Worm (Caenorhabditis elegans) whole organism, young adult: ENCODE data around the gene nck-1.

Experiments used
- B0336.3 ChIP-seq: fragments of 200-800 bp; sonication (Bioruptor generic); IDR thresholded peaks from 2 replicates; pipeline ENCODE4 v1.3.6; 2022; ENCODE audit warnings: missing genetic modification characterization, missing compliant biosample characterization
- F10E7.11 ChIP-seq: sonication (generic microtip); optimal IDR thresholded peaks from 2 replicates; lab custom pipeline; 2017; ENCODE audit warnings: mild to moderate bottlenecking, missing genetic modification characterization, moderate library complexity, missing compliant biosample characterization
- Y53G8AR.9 ChIP-seq: fragments of 200-800 bp; sonication (Bioruptor generic); conservative IDR thresholded peaks from 2 replicates; pipeline ENCODE4 v1.3.6; 2022; ENCODE audit warnings: missing genetic modification reagents, missing genetic modification characterization, missing compliant biosample characterization
- Y56A3A.18 ChIP-seq: fragments of 200-800 bp; sonication (Bioruptor generic); IDR thresholded peaks from 2 replicates; pipeline ENCODE4 v1.3.6; 2022; ENCODE audit warnings: missing genetic modification reagents, missing genetic modification characterization, missing compliant biosample characterization
- Y67H2A.10 ChIP-seq: fragments of 200-800 bp; sonication (Bioruptor generic); conservative IDR thresholded peaks from 2 replicates; pipeline ENCODE4 v1.3.6; 2022; ENCODE audit warnings: missing genetic modification reagents, missing genetic modification characterization, missing compliant biosample characterization
- Y79H2A.3 ChIP-seq: fragments of 200-800 bp; sonication (Bioruptor generic); conservative IDR thresholded peaks from 2 replicates; pipeline ENCODE4 v1.3.6; 2022; ENCODE audit warnings: missing genetic modification reagents, missing genetic modification characterization, missing compliant biosample characterization
- ama-1 ChIP-seq, 3 experiments: fragments of 150-350 bp in 1 of 3; sonication (generic microtip) in 2 of 3; optimal IDR thresholded peaks; 2 replicates each; lab custom pipeline; 2014 to 2018; ENCODE audit warnings: missing biosample characterization in 2 of 3, missing genetic modification characterization in 2 of 3, missing genetic modification reagents in 2 of 3
- atf-7 ChIP-seq: sonication (generic microtip); optimal IDR thresholded peaks from 2 replicates; lab custom pipeline; 2017; ENCODE audit warnings: mild to moderate bottlenecking, missing genetic modification characterization, missing compliant biosample characterization
- athp-1 ChIP-seq: sonication (generic microtip); optimal IDR thresholded peaks from 2 replicates; lab custom pipeline; 2017; ENCODE audit warnings: mild to moderate bottlenecking, missing genetic modification characterization, missing compliant biosample characterization
- attf-6 ChIP-seq: fragments of 200-800 bp; sonication (Bioruptor generic); IDR thresholded peaks from 2 replicates; pipeline ENCODE4 v1.3.6; 2022; ENCODE audit warnings: missing genetic modification reagents, missing genetic modification characterization, missing compliant biosample characterization
- cebp-1 ChIP-seq, 2 experiments: fragments of 200-800 bp in 1 of 2; sonication (Bioruptor generic) in 1 of 2; sonication (generic microtip) in 1 of 2; IDR thresholded peaks in 1 of 2; optimal IDR thresholded peaks in 1 of 2; 2 replicates each; pipeline versions ENCODE4 v1.3.6 to Lab custom; 2017 to 2022; ENCODE audit warnings: missing compliant biosample characterization in 2 of 2, missing genetic modification characterization in 2 of 2, mild to moderate bottlenecking in 1 of 2, missing genetic modification reagents in 1 of 2, moderate library complexity in 1 of 2
- cebp-2 ChIP-seq: fragments of 200-800 bp; sonication (Bioruptor generic); IDR thresholded peaks from 2 replicates; pipeline ENCODE4 v1.3.6; 2022; ENCODE audit warnings: missing genetic modification characterization, missing compliant biosample characterization
- ceh-100 ChIP-seq: fragments of 200-800 bp; sonication (Bioruptor generic); IDR thresholded peaks from 2 replicates; pipeline ENCODE4 v1.3.6; 2022; ENCODE audit warnings: missing genetic modification reagents, missing genetic modification characterization, missing compliant biosample characterization
- ceh-40 ChIP-seq: fragments of 200-800 bp; sonication (Bioruptor generic); IDR thresholded peaks from 2 replicates; pipeline ENCODE4 v1.3.6; 2022; ENCODE audit warnings: missing genetic modification characterization, missing compliant biosample characterization
- egl-44 ChIP-seq: fragments of 200-800 bp; sonication (Bioruptor generic); IDR thresholded peaks from 2 replicates; pipeline ENCODE4 v1.3.6; 2022; ENCODE audit warnings: missing genetic modification reagents, missing genetic modification characterization, missing compliant biosample characterization
- him-1 ChIP-seq: sonication (generic microtip); optimal IDR thresholded peaks from 2 replicates; lab custom pipeline; 2016; ENCODE audit warnings: missing genotype, missing genetic modification reagents, missing genetic modification characterization, missing compliant biosample characterization
- hlh-26 ChIP-seq: fragments of 200-800 bp; sonication (Bioruptor generic); conservative IDR thresholded peaks from 2 replicates; pipeline ENCODE4 v1.3.6; 2022; ENCODE audit warnings: missing genetic modification reagents, missing genetic modification characterization, missing compliant biosample characterization
- hrde-1 ChIP-seq: sonication (generic microtip); optimal IDR thresholded peaks from 2 replicates; lab custom pipeline; 2016; ENCODE audit warnings: missing genetic modification characterization, mild to moderate bottlenecking, missing compliant biosample characterization, moderate library complexity, missing genotype, missing genetic modification reagents, borderline replicate concordance
- let-526 ChIP-seq: fragments of 200-800 bp; sonication (Bioruptor generic); IDR thresholded peaks from 2 replicates; pipeline ENCODE4 v1.3.6; 2022; ENCODE audit warnings: missing genetic modification reagents, missing genetic modification characterization, missing compliant biosample characterization
- lin-35 ChIP-seq, 3 experiments: fragments of 150-350 bp in 2 of 3; sonication (generic microtip) in 1 of 3; optimal IDR thresholded peaks; 2 replicates each; lab custom pipeline; 2014 to 2018; ENCODE audit warnings: missing biosample characterization in 3 of 3, missing genetic modification characterization in 3 of 3, missing genetic modification reagents in 3 of 3
- lir-1 ChIP-seq: fragments of 200-800 bp; sonication (Bioruptor generic); conservative IDR thresholded peaks from 2 replicates; pipeline ENCODE4 v1.3.6; 2022; ENCODE audit warnings: missing genetic modification reagents, missing genetic modification characterization, missing compliant biosample characterization
- mel-28 ChIP-seq: sonication (generic microtip); optimal IDR thresholded peaks from 2 replicates; lab custom pipeline; 2016; ENCODE audit warnings: borderline replicate concordance, mild to moderate bottlenecking, missing genetic modification characterization, missing compliant biosample characterization
- nhr-179 ChIP-seq: sonication (generic microtip); optimal IDR thresholded peaks from 2 replicates; lab custom pipeline; 2016; ENCODE audit warnings: mild to moderate bottlenecking, missing genetic modification characterization, missing compliant biosample characterization
- nhr-27 ChIP-seq: fragments of 200-800 bp; sonication (Bioruptor generic); optimal IDR thresholded peaks from 2 replicates; lab custom pipeline; 2018; ENCODE audit warnings: mild to moderate bottlenecking, missing genetic modification characterization, moderate library complexity, missing compliant biosample characterization
- pbrm-1 ChIP-seq: fragments of 200-800 bp; sonication (Bioruptor generic); IDR thresholded peaks from 2 replicates; pipeline ENCODE4 v1.3.6; 2022; ENCODE audit warnings: missing genetic modification reagents, missing genetic modification characterization, missing compliant biosample characterization
- rcor-1 ChIP-seq: fragments of 200-800 bp; sonication (Bioruptor generic); IDR thresholded peaks from 2 replicates; pipeline ENCODE4 v1.3.6; 2022; ENCODE audit warnings: missing genetic modification reagents, missing genetic modification characterization, missing compliant biosample characterization
- snpc-1.1 ChIP-seq: sonication (generic microtip); optimal IDR thresholded peaks from 2 replicates; lab custom pipeline; 2017; ENCODE audit warnings: missing genetic modification characterization, mild to moderate bottlenecking, missing compliant biosample characterization, antibody characterized with exemption, moderate library complexity, missing genotype, missing genetic modification reagents; ENCODE audit not compliant: insufficient read depth
- tbp1 ChIP-seq: fragments of 200-800 bp; sonication (Bioruptor generic); optimal IDR thresholded peaks from 2 replicates; lab custom pipeline; 2018; ENCODE audit warnings: mild to moderate bottlenecking, missing genetic modification characterization, missing compliant biosample characterization
- zim-3 ChIP-seq: sonication (generic microtip); optimal IDR thresholded peaks from 2 replicates; lab custom pipeline; 2017; ENCODE audit warnings: mild to moderate bottlenecking, missing genetic modification characterization, moderate library complexity, missing compliant biosample characterization
- ztf-26 ChIP-seq: sonication (generic microtip); optimal IDR thresholded peaks from 2 replicates; lab custom pipeline; 2017; ENCODE audit warnings: missing genetic modification characterization, missing compliant biosample characterization

The nck-1 gene

DNA sequence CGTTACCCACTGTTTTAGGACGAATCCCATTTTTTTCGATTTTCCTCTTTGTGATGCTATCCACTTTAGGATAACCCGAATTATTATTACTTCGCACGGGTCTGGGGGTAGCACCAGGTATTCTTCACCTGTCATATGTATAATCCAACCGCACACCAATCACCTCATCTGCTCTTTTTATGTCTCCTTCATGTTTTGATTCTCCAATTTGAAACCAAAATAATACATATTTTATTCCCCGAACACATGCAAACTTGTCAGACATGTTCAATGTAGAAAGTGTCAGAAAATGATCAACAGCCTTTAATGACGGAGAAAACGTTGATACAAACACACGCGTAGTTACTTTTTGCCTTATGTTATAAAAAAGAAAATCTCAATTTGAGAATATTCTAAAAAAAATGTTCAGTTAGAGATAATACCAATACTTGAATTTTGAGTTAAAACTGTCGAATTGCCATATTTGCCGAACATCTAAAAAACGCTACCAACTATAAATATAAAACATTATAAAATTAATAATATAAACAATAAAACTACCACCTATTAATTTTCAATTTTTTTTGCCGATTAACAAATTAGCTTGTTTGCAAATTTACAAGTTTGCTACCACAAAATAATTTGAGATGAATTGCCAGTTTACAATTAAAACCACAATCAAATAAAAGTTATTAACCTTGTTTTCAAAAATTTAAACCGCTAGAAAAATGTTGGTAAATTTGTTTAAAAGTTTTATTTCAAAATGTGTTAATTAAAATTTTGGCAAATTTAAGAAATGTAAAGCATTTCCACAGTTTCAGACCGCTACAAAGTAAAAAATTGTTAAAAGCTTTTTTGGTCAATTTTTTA is 5.4 kb downstream of the nck-1 start (continued):
- TF ChIP-seq athp-1 (tag; lab: Kevin White, UChicago) (peak; percentile 75), hrde-1 (tag; lab: Kevin White, UChicago) (no peak), ztf-26 (tag; lab: Kevin White, UChicago) (no peak), hlh-26 (no peak), rcor-1 (no peak; the same call in 1 of the 2 replicates)

DNA sequence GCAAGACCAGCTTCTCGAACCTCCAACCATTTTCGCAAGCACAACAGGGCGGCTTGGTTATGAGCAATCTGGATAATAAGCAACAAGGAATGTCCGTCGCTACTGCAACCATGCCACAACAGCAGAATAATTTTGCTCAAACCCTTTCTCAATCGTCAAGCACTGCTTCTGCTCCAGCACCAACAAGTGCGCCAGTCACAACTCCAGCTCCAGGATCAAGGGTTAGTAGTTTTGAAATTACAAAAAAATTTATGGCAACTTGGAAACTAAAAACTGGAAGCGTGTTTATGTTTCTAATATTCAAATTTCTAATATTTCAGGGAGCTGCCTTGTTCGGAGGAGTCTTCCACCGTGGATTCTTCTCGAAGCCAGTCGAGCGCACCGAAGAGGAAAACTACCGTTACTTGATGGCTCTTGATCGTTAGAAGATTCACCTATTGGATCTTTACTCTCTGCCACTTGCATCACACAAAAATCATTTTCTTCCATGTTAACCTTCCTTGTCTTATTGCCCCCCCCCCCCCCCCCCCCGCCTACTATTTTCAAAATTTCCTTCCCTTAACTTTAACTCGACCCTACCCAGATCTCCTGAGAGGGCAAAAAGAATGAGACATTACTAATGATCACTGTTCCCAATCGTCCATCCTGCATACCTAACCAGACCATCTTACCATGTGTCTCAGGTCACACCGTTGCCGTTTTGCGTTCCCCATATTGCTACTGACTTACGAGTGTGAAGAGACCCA is 6.3 kb downstream of the nck-1 start:
- TF ChIP-seq ama-1 (optimal IDR thresholded peaks at IDR 0.05; lab: Kevin White, UChicago) (peak; percentile 71), ama-1 (GFP tag; optimal IDR thresholded peaks at IDR 0.05; lab: Kevin White, UChicago) (peak in 1 of 2 experiments; percentile 36), atf-7 (no peak), cebp-2 (no peak), mel-28 (no peak), pbrm-1 (GFP tag; lab: Robert Waterston, UW) (no peak), zim-3 (tag; lab: Kevin White, UChicago) (no peak), nhr-27 (tag; lab: Kevin White, UChicago) (no peak), F10E7.11 (tag; lab: Kevin White, UChicago) (no peak), snpc-1.1 (no peak), egl-44 (GFP tag; lab: Robert Waterston, UW) (no peak), him-1 (no peak), B0336.3 (GFP tag; lab: Robert Waterston, UW) (peak; percentile 4; the same call in 1 of the 2 replicates), Y56A3A.18 (no peak; the same call in 1 of the 2 replicates), Y53G8AR.9 (GFP tag; lab: Robert Waterston, UW) (peak; percentile 7; the same call in 1 of the 2 replicates), attf-6 (GFP tag; lab: Robert Waterston, UW) (no peak), Y67H2A.10 (GFP tag; lab: Robert Waterston, UW) (no peak), lin-35 (GFP tag; optimal IDR thresholded peaks at IDR 0.05; lab: Kevin White, UChicago) (peak in 1 of 3 experiments; percentile 8), ceh-100 (GFP tag; lab: Robert Waterston, UW) (peak; percentile 12; the same call in 1 of the 2 replicates)

DNA sequence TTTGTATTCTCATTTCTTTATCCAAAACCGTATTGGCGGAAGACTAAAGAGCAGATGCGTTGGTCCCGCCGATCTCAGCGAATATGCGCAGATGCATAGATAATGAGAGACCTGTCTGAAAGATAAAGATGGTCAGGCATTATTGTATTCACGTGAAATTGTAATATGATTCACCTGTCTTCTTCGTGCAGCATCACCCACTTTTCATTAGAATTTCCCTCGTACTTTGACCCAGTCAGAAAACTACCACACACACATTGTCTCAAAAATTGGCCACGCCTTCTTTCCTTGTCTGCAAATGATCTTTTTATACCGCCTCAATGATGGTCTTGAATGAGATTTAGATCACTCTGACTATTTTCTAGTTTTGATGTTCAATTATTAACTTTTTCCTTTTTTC is 7.2 kb downstream of the nck-1 start:
- peak; percentile 54; the same call in 1 of the 2 replicates for TF ChIP-seq Y79H2A.3 (GFP tag; lab: Robert Waterston, UW)
- TF ChIP-seq zim-3 (tag; lab: Kevin White, UChicago) = peak; percentile 31
- TF ChIP-seq nhr-179 (tag; lab: Kevin White, UChicago) = no peak
- no peak for TF ChIP-seq cebp-1 (GFP tag; IDR thresholded peaks at IDR 0.05; lab: Robert Waterston, UW)
- no peak for TF ChIP-seq cebp-1 (tag; optimal IDR thresholded peaks at IDR 0.05; lab: Kevin White, UChicago)
- 0 out of 2 replicates have a peak, but pooled peaks have one; percentile 4 for TF ChIP-seq let-526 (GFP tag; lab: Robert Waterston, UW)
- no peak for TF ChIP-seq lir-1 (GFP tag; lab: Robert Waterston, UW)
- 0 out of 2 replicates have a peak, but pooled peaks have one; percentile 4 for TF ChIP-seq ceh-40
- no peak for TF ChIP-seq tbp1
- TF ChIP-seq, all 124 proteins: peak for 4
